Fruit fly (Drosophila melanogaster) whole organism: Measurements from ENCODE around the gene CG34256.

Source experiments
- CG8478 ChIP-seq: fragments of >200 bp; optimal IDR thresholded peaks from 2 replicates; lab custom pipeline; 2018; ENCODE audit warnings: inconsistent platforms
- EcR ChIP-seq, 2 experiments: fragments of >200 bp; optimal IDR thresholded peaks; 2 replicates each; lab custom pipeline; 2017; ENCODE audit warnings: missing biosample characterization in 2 of 2, missing genetic modification characterization in 2 of 2, missing genetic modification reagents in 2 of 2
- pan ChIP-seq: fragments of >200 bp; optimal IDR thresholded peaks from 2 replicates; lab custom pipeline; 2017
- psq ChIP-seq: fragments of >200 bp; optimal IDR thresholded peaks from 2 replicates; lab custom pipeline; 2017
- usp ChIP-seq: fragments of >200 bp; optimal IDR thresholded peaks from 2 replicates; lab custom pipeline; 2017; ENCODE audit warnings: missing biosample characterization, missing genetic modification characterization, mixed read lengths

DNA sequence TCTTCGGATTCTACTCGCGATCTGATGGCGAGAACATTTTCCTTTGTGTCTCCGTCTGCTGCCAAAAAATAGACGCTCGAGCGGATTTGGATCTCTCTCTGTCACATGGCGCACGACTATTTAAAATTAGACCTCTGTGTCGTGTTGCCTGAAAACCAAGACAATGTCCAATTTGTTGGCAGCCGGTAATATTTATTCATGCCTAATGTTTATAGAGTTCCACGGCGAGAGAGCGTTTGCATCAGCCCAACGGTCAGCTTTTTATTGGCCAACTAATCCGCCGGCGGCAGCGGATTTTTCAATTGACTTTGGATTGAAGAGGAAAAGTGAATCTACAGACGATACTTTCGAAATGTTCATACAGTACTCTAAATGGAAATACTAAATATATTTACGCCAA, 13.6 kb upstream of the CG34256 start, which contains the start of gene SmydA-2:
- TF ChIP-seq pan (lab: Kevin White, UChicago), result no peak
- TF ChIP-seq CG8478 (lab: Kevin White, UChicago), result no peak
- no peak for TF ChIP-seq usp
- no peak for TF ChIP-seq psq (lab: Kevin White, UChicago)
- TF ChIP-seq EcR (GFP tag; optimal IDR thresholded peaks at IDR 0.05; lab: Kevin White, UChicago), result no peak
